ENCODE assay signal across 1 fruit fly cellular context in the genomic region with DNA sequence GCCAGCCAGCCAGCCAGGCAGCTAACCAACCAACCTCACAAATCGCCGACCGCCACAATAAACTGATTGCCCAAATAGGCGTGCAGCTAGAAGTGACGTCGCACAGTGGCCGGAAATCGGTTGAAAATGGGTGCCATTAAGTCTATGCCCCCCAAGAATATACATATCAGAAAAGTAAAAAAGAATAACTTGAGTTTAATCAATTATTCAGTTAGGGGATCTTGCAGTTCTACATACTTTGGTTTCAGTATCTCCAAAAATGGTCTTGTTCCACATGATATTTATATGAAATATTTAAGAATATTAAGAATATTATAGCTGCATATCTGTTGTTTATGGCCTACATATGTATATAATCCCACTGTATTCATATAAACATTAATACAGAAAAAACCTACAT.
TF ChIP-seq lines count a peak whose summit lies in the region.

No protein-coding gene starts in this region.

TF ChIP-seq in whole organism, embryonic, 481 proteins besides CTCF, POLR2A, EP300 and RAD21 (continued from another document):
- TF ChIP-seq Eip74EF (GFP tag; optimal IDR thresholded peaks at IDR 0.05; lab: Kevin White, UChicago) (no peak), CG3726 (GFP tag; IDR thresholded peaks at IDR 0.05; lab: Robert Waterston, UW) (no peak), Side (GFP tag; optimal IDR thresholded peaks at IDR 0.05; lab: Kevin White, UChicago) (no peak), NK7.1 (GFP tag; optimal IDR thresholded peaks at IDR 0.05; lab: Kevin White, UChicago) (no peak), Camta (GFP tag; optimal IDR thresholded peaks at IDR 0.05; lab: Kevin White, UChicago) (no peak), slou (GFP tag; optimal IDR thresholded peaks at IDR 0.05; lab: Kevin White, UChicago) (no peak), tin (GFP tag; optimal IDR thresholded peaks at IDR 0.05; lab: Kevin White, UChicago) (no peak), croc (GFP tag; conservative IDR thresholded peaks at IDR 0.05; lab: Robert Waterston, UW) (no peak), CG11696 (GFP tag; IDR thresholded peaks at IDR 0.05; lab: Robert Waterston, UW) (no peak), ab (GFP tag; optimal IDR thresholded peaks at IDR 0.05; lab: Kevin White, UChicago) (no peak), CG12659 (GFP tag; optimal IDR thresholded peaks at IDR 0.05; lab: Kevin White, UChicago) (peak; percentile 58), CG43689 (GFP tag; IDR thresholded peaks at IDR 0.05; lab: Robert Waterston, UW) (no peak), CG10147 (GFP tag; optimal IDR thresholded peaks at IDR 0.05; lab: Kevin White, UChicago) (no peak), CG17912 (GFP tag; optimal IDR thresholded peaks at IDR 0.05; lab: Kevin White, UChicago) (no peak), HLHmδ (GFP tag; optimal IDR thresholded peaks at IDR 0.05; lab: Kevin White, UChicago) (no peak), ac (GFP tag; optimal IDR thresholded peaks at IDR 0.05; lab: Kevin White, UChicago) (no peak), pho (GFP tag; optimal IDR thresholded peaks at IDR 0.05; lab: Kevin White, UChicago) (no peak), eve (GFP tag; optimal IDR thresholded peaks at IDR 0.05; lab: Kevin White, UChicago) (no peak), CG18476 (GFP tag; optimal IDR thresholded peaks at IDR 0.05; lab: Kevin White, UChicago) (no peak), HHEX (GFP tag; optimal IDR thresholded peaks at IDR 0.05; lab: Kevin White, UChicago) (peak; percentile 48), az2 (GFP tag; optimal IDR thresholded peaks at IDR 0.05; lab: Kevin White, UChicago) (peak; percentile 20), stwl (tag; optimal IDR thresholded peaks at IDR 0.05; lab: Kevin White, UChicago) (no peak), schlank (tag; optimal IDR thresholded peaks at IDR 0.05; lab: Kevin White, UChicago) (no peak), gt (GFP tag; IDR thresholded peaks at IDR 0.05; lab: Robert Waterston, UW) (no peak), CG10366 (GFP tag; IDR thresholded peaks at IDR 0.05; lab: Robert Waterston, UW) (peak; percentile 32; the same call in 1 of the 2 replicates), CG34376 (GFP tag; optimal IDR thresholded peaks at IDR 0.05; lab: Kevin White, UChicago) (no peak), NfI (GFP tag; optimal IDR thresholded peaks at IDR 0.05; lab: Kevin White, UChicago) (peak; percentile 41), Poxn (GFP tag; IDR thresholded peaks at IDR 0.05; lab: Robert Waterston, UW) (no peak), jigr1 (GFP tag; IDR thresholded peaks at IDR 0.05; lab: Robert Waterston, UW) (no peak), toy (GFP tag; IDR thresholded peaks at IDR 0.05; lab: Robert Waterston, UW) (no peak), CG11723 (GFP tag; optimal IDR thresholded peaks at IDR 0.05; lab: Kevin White, UChicago) (peak; percentile 24), fd96Cb (tag; optimal IDR thresholded peaks at IDR 0.05; lab: Kevin White, UChicago) (peak; percentile 18), Asciz (GFP tag; optimal IDR thresholded peaks at IDR 0.05; lab: Kevin White, UChicago) (no peak), CG16815 (GFP tag; optimal IDR thresholded peaks at IDR 0.05; lab: Kevin White, UChicago) (no peak), Ssrp (tag; optimal IDR thresholded peaks at IDR 0.05; lab: Kevin White, UChicago) (peak; percentile 3), p53 (GFP tag; optimal IDR thresholded peaks at IDR 0.05; lab: Kevin White, UChicago) (no peak), Antp (GFP tag; optimal IDR thresholded peaks at IDR 0.05; lab: Kevin White, UChicago) (no peak), esg (GFP tag; conservative IDR thresholded peaks at IDR 0.05; lab: Robert Waterston, UW) (peak; percentile 34; the same call in 1 of the 2 replicates), dpn (GFP tag; optimal IDR thresholded peaks at IDR 0.05; lab: Kevin White, UChicago) (peak in 1 of 2 experiments; percentile 37), chn (GFP tag; optimal IDR thresholded peaks at IDR 0.05; lab: Kevin White, UChicago) (no peak), gem (tag; optimal IDR thresholded peaks at IDR 0.05; lab: Kevin White, UChicago) (peak; percentile 71), ranshi (GFP tag; IDR thresholded peaks at IDR 0.05; lab: Robert Waterston, UW) (peak; percentile 41; the same call in 1 of the 2 replicates), ken (GFP tag; IDR thresholded peaks at IDR 0.05; lab: Robert Waterston, UW) (no peak), CG1832 (GFP tag; optimal IDR thresholded peaks at IDR 0.05; lab: Kevin White, UChicago) (no peak), MTF-1 (GFP tag; optimal IDR thresholded peaks at IDR 0.05; lab: Kevin White, UChicago; ENCODE audit: borderline replicate concordance) (peak; percentile 8), CG9876 (GFP tag; optimal IDR thresholded peaks at IDR 0.05; lab: Kevin White, UChicago) (no peak), ATbp (GFP tag; optimal IDR thresholded peaks at IDR 0.05; lab: Kevin White, UChicago) (peak; percentile 32), sr (GFP tag; IDR thresholded peaks at IDR 0.05; lab: Robert Waterston, UW) (no peak), CG3065 (GFP tag; optimal IDR thresholded peaks at IDR 0.05; lab: Kevin White, UChicago) (no peak), CG18262 (tag; optimal IDR thresholded peaks at IDR 0.05; lab: Kevin White, UChicago) (no peak), dysf (GFP tag; IDR thresholded peaks at IDR 0.05; lab: Robert Waterston, UW) (peak; percentile 60; the same call in 2 of the 3 replicates), vfl (GFP tag; optimal IDR thresholded peaks at IDR 0.05; lab: Kevin White, UChicago) (no peak)
